Worm (Caenorhabditis elegans) whole organism, mixed stage, embryonic: ENCODE data around the gene nlp-18.

Source experiments
- elt-1 ChIP-seq: sonication (generic microtip); optimal IDR thresholded peaks from 2 replicates; lab custom pipeline; 2017; ENCODE audit warnings: missing genetic modification characterization, mild to moderate bottlenecking, missing compliant biosample characterization, antibody characterized with exemption, moderate library complexity, borderline replicate concordance; ENCODE audit not compliant: insufficient read depth
- mep-1 ChIP-seq: fragments of 150-350 bp; optimal IDR thresholded peaks from 2 replicates; lab custom pipeline; 2017; ENCODE audit warnings: missing biosample characterization, missing genetic modification reagents, missing genetic modification characterization, inconsistent platforms
- nhr-2 ChIP-seq: fragments of 150-350 bp; optimal IDR thresholded peaks from 2 replicates; lab custom pipeline; 2014; ENCODE audit warnings: missing biosample characterization, missing genetic modification characterization
- nhr-237 ChIP-seq: fragments of 150-350 bp; optimal IDR thresholded peaks from 2 replicates; lab custom pipeline; 2014; ENCODE audit warnings: missing biosample characterization, missing genetic modification characterization
- nhr-28 ChIP-seq: fragments of 150-350 bp; optimal IDR thresholded peaks from 2 replicates; lab custom pipeline; 2014; ENCODE audit warnings: missing biosample characterization, missing genetic modification characterization
- nhr-76 ChIP-seq: sonication (generic microtip); optimal IDR thresholded peaks from 2 replicates; lab custom pipeline; 2017; ENCODE audit warnings: missing biosample characterization, missing genetic modification characterization
- pha-4 ChIP-seq: fragments of 150-350 bp; optimal IDR thresholded peaks from 2 replicates; lab custom pipeline; 2018; ENCODE audit warnings: missing biosample characterization, missing genetic modification reagents, missing genetic modification characterization
- snpc-4 ChIP-seq: fragments of 150-350 bp; optimal IDR thresholded peaks from 2 replicates; lab custom pipeline; 2014; ENCODE audit warnings: missing biosample characterization, missing genetic modification characterization
- tbx-8 ChIP-seq: fragments of 200-800 bp; sonication (Bioruptor generic); optimal IDR thresholded peaks from 2 replicates; lab custom pipeline; 2018; ENCODE audit warnings: mild to moderate bottlenecking, missing genetic modification characterization, moderate library complexity, missing compliant biosample characterization
- unc-62 ChIP-seq: fragments of 150-350 bp; optimal IDR thresholded peaks from 2 replicates; lab custom pipeline; 2014; ENCODE audit warnings: missing biosample characterization, missing genetic modification reagents, missing genetic modification characterization
- ztf-11 ChIP-seq: fragments of 150-350 bp; optimal IDR thresholded peaks from 2 replicates; lab custom pipeline; 2014; ENCODE audit warnings: missing biosample characterization, missing genetic modification characterization

- no peak for TF ChIP-seq mep-1 (tag; lab: Kevin White, UChicago)
- TF ChIP-seq nhr-237 = no peak
- no peak for TF ChIP-seq snpc-4 (tag; lab: Kevin White, UChicago)
- TF ChIP-seq unc-62 (GFP tag; lab: Kevin White, UChicago) = no peak
- TF ChIP-seq tbx-8 (GFP tag; lab: Kevin White, UChicago) = no peak
- no peak for TF ChIP-seq nhr-76 (tag; lab: Kevin White, UChicago)
- TF ChIP-seq pha-4 (tag; lab: Kevin White, UChicago) = no peak
- TF ChIP-seq elt-1 = no peak
- no peak for TF ChIP-seq nhr-28 (tag; lab: Kevin White, UChicago)
- no peak for TF ChIP-seq ztf-11 (tag; lab: Kevin White, UChicago)
- no peak for TF ChIP-seq nhr-2 (tag; lab: Kevin White, UChicago)
Observed at ce11 chrII:11016884-11017283, 13.3 kb downstream of the nlp-18 start.
